Worm (Caenorhabditis elegans): ENCODE results near the gene R05A10.7.

The R05A10.7 gene

ce11 chrIV:14162772-14163171, at the start of gene R05A10.7:
Gene R05A10.7, minus strand, starts transcription at chrIV:14162872.
- TF ChIP-seq aly-1 (tag; optimal IDR thresholded peaks at IDR 0.05), result no peak
- no peak for TF ChIP-seq ets-7 (tag; optimal IDR thresholded peaks at IDR 0.05)
- TF ChIP-seq pes-1 (GFP tag; IDR thresholded peaks at IDR 0.05), result no peak

ce11 chrIV:14203162-14203561, 40.5 kb upstream of the R05A10.7 start, which contains the start of gene F02H6.3:
Gene F02H6.3, plus strand, starts transcription at chrIV:14203427.
- TF ChIP-seq B0310.2 (tag; optimal IDR thresholded peaks at IDR 0.05) (no peak), hmg-4 (GFP tag; optimal IDR thresholded peaks at IDR 0.05) (no peak), scrt-1 (GFP tag; IDR thresholded peaks at IDR 0.05) (no peak), hmbx-1 (tag; optimal IDR thresholded peaks at IDR 0.05) (no peak), sea-1 (GFP tag; conservative IDR thresholded peaks at IDR 0.05) (no peak), ets-7 (tag; optimal IDR thresholded peaks at IDR 0.05) (no peak), ama-1 (optimal IDR thresholded peaks at IDR 0.05) (no peak), pes-1 (GFP tag; IDR thresholded peaks at IDR 0.05) (no peak), ceh-13 (GFP tag; optimal IDR thresholded peaks at IDR 0.05) (no peak), aly-1 (tag; optimal IDR thresholded peaks at IDR 0.05) (no peak), tbx-37 (GFP tag; conservative IDR thresholded peaks at IDR 0.05) (no peak), tra-4 (tag; optimal IDR thresholded peaks at IDR 0.05) (no peak), hnd-1 (tag; optimal IDR thresholded peaks at IDR 0.05) (no peak), tbx-11 (GFP tag; IDR thresholded peaks at IDR 0.05) (no peak)

ce11 chrIV:14196176-14196575, 33.5 kb upstream of the R05A10.7 start, which contains the start of gene F02H6.2:
Gene F02H6.2, plus strand, starts transcription at chrIV:14196476.
- TF ChIP-seq ceh-36 (tag; optimal IDR thresholded peaks at IDR 0.05) (no peak), tbx-37 (GFP tag; conservative IDR thresholded peaks at IDR 0.05) (no peak), ceh-13 (GFP tag; optimal IDR thresholded peaks at IDR 0.05) (no peak), flt-1 (GFP tag; IDR thresholded peaks at IDR 0.05) (no peak), ama-1 (optimal IDR thresholded peaks at IDR 0.05) (no peak), tbx-11 (GFP tag; IDR thresholded peaks at IDR 0.05) (no peak), pes-1 (GFP tag; IDR thresholded peaks at IDR 0.05) (no peak), F13C5.2 (tag; optimal IDR thresholded peaks at IDR 0.05) (no peak), sea-1 (GFP tag; conservative IDR thresholded peaks at IDR 0.05) (no peak), hmbx-1 (tag; optimal IDR thresholded peaks at IDR 0.05) (no peak), hnd-1 (tag; optimal IDR thresholded peaks at IDR 0.05) (no peak), aly-1 (tag; optimal IDR thresholded peaks at IDR 0.05) (no peak), ets-7 (tag; optimal IDR thresholded peaks at IDR 0.05) (no peak), tra-4 (tag; optimal IDR thresholded peaks at IDR 0.05) (no peak), B0310.2 (tag; optimal IDR thresholded peaks at IDR 0.05) (no peak)

- TF ChIP-seq ceh-36 (tag; optimal IDR thresholded peaks at IDR 0.05) (no peak), flt-1 (GFP tag; IDR thresholded peaks at IDR 0.05) (no peak), F13C5.2 (tag; optimal IDR thresholded peaks at IDR 0.05) (no peak)
Observed at ce11 chrIV:14194317-14194716, 31.6 kb upstream of the R05A10.7 start.

ce11 chrIV:14193196-14193595, 30.5 kb upstream of the R05A10.7 start, which contains the start of gene K01G12.3:
Gene K01G12.3, plus strand, starts transcription at chrIV:14193496.
- TF ChIP-seq B0310.2 (tag; optimal IDR thresholded peaks at IDR 0.05) (no peak), tbx-11 (GFP tag; IDR thresholded peaks at IDR 0.05) (no peak), hnd-1 (tag; optimal IDR thresholded peaks at IDR 0.05) (no peak), pes-1 (GFP tag; IDR thresholded peaks at IDR 0.05) (no peak), ets-7 (tag; optimal IDR thresholded peaks at IDR 0.05) (no peak), sea-1 (GFP tag; conservative IDR thresholded peaks at IDR 0.05) (no peak), flt-1 (GFP tag; IDR thresholded peaks at IDR 0.05) (no peak), ceh-13 (GFP tag; optimal IDR thresholded peaks at IDR 0.05) (no peak), F13C5.2 (tag; optimal IDR thresholded peaks at IDR 0.05) (no peak), hmbx-1 (tag; optimal IDR thresholded peaks at IDR 0.05) (no peak), hmg-4 (GFP tag; optimal IDR thresholded peaks at IDR 0.05) (no peak)

ce11 chrIV:14191919-14192318, 29.2 kb upstream of the R05A10.7 start, which contains the start of gene K01G12.22:
Gene K01G12.22, plus strand, starts transcription at chrIV:14192219.
- TF ChIP-seq tra-4 (tag; optimal IDR thresholded peaks at IDR 0.05) (no peak), tbx-37 (GFP tag; conservative IDR thresholded peaks at IDR 0.05) (no peak), ceh-36 (tag; optimal IDR thresholded peaks at IDR 0.05) (no peak), flt-1 (GFP tag; IDR thresholded peaks at IDR 0.05) (no peak), ama-1 (optimal IDR thresholded peaks at IDR 0.05) (no peak), scrt-1 (GFP tag; IDR thresholded peaks at IDR 0.05) (no peak), aly-1 (tag; optimal IDR thresholded peaks at IDR 0.05) (no peak), hmbx-1 (tag; optimal IDR thresholded peaks at IDR 0.05) (no peak), hmg-4 (GFP tag; optimal IDR thresholded peaks at IDR 0.05) (no peak), tbx-11 (GFP tag; IDR thresholded peaks at IDR 0.05) (no peak), ets-7 (tag; optimal IDR thresholded peaks at IDR 0.05) (no peak), ceh-13 (GFP tag; optimal IDR thresholded peaks at IDR 0.05) (no peak), F13C5.2 (tag; optimal IDR thresholded peaks at IDR 0.05) (no peak), hnd-1 (tag; optimal IDR thresholded peaks at IDR 0.05) (no peak), pes-1 (GFP tag; IDR thresholded peaks at IDR 0.05) (no peak), sea-1 (GFP tag; conservative IDR thresholded peaks at IDR 0.05) (no peak)

- TF ChIP-seq tra-4 (tag; optimal IDR thresholded peaks at IDR 0.05), result no peak
- no peak for TF ChIP-seq ceh-36 (tag; optimal IDR thresholded peaks at IDR 0.05)
- TF ChIP-seq ceh-13 (GFP tag; optimal IDR thresholded peaks at IDR 0.05), result no peak
- TF ChIP-seq ets-7 (tag; optimal IDR thresholded peaks at IDR 0.05), result no peak
- no peak for TF ChIP-seq pes-1 (GFP tag; IDR thresholded peaks at IDR 0.05)
- TF ChIP-seq hmbx-1 (tag; optimal IDR thresholded peaks at IDR 0.05), result no peak
Observed at ce11 chrIV:14186264-14186663, 23.6 kb upstream of the R05A10.7 start.

ce11 chrIV:14182077-14182476, 19.4 kb upstream of the R05A10.7 start, which contains the start of gene R05A10.1:
Gene R05A10.1, plus strand, starts transcription at chrIV:14182377.
- no peak for TF ChIP-seq sea-1 (GFP tag; conservative IDR thresholded peaks at IDR 0.05)
